Fruit fly (Drosophila melanogaster) S2 (cell line): ENCODE measurements around the gene CG5860.
"Not testable (repeated sequence)": the region's sequence is repeated elsewhere in the genome, so short reads cannot be mapped to it uniquely, and the experiment has no call there.

ENCODE experiments used
- CG8478 ChIP-seq: fragments of >200 bp; optimal IDR thresholded peaks from 2 replicates; lab custom pipeline; 2018
- CTCF ChIP-seq, 2 experiments: fragments of >200 bp; optimal IDR thresholded peaks; 2 replicates each; lab custom pipeline; 2018

Gene CG5860

DNA sequence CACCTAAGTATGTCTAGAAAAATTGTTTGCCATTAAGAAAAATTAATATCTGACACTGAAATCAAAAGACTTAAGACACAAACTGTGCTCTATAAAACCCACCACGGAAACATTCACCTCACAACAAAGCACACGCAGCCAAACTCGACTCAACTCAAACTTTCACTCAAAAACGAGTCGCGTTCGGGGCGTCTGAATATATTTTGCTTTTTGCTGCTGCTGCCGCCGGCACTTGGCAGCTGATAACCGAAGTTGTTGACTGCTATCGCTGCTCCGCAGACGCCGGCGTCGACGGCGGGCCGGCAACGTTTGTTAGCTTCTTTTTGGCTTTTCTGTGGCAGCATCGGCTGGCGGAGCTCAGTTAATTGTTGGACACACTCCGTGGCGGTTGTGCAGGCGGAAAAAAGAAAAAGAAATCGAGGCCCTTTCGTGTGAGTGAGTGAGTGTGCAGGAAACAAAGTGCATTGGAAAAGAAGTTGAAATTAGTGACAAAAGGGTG lies 16.0 kb downstream of the CG5860 start, which contains the start of gene cysu:
Gene cysu (plus strand): TSS at position 352 of the 499 bp plus-strand sequence.
- no peak for TF ChIP-seq CG8478 (lab: Kevin White, UChicago)
- no peak for TF ChIP-seq CTCF (optimal IDR thresholded peaks at IDR 0.05; lab: Kevin White, UChicago)

DNA sequence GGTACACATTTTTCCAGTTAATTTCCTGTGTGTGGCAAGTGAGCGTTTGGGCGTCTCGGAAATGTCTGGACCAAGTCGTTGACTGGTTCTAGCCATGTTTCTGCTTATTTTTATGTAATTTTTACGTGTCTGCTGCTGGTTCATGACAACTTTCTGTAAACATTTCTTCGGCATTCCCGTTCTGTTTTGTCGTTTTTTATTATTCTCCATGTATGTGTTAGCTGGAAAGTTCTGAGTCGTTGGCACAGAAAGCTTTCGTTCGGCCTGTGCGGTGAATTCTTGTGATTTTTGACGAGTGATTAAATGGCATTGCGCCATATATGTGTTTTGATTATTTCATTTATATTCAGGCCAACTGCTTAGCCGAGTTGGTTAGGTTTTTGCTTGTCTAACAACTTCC lies 16.8 kb downstream of the CG5860 start:
- TF ChIP-seq CTCF (optimal IDR thresholded peaks at IDR 0.05; lab: Kevin White, UChicago) = no peak
- no peak for TF ChIP-seq CG8478 (lab: Kevin White, UChicago)

DNA sequence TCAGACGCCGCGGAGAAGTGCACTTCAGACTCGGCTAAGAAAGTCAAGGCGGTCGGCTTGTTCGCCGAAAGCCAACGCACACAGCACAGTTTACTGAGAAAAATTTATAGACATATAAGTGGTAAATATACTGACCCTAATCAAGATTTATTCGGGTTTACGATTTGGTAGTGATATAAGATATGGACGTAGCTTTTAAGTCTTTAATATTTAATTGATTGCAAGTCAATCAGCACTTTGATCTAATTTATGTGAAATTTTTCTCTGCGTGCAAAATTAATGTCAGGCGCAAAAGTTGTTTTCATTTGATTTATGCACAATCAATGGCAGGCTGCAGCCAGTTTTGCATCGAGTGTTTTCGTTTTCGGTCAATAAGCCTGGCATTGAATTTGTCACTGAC lies 21.1 kb downstream of the CG5860 start:
- TF ChIP-seq CTCF (optimal IDR thresholded peaks at IDR 0.05; lab: Kevin White, UChicago) (no peak), CG8478 (lab: Kevin White, UChicago) (no peak)

DNA sequence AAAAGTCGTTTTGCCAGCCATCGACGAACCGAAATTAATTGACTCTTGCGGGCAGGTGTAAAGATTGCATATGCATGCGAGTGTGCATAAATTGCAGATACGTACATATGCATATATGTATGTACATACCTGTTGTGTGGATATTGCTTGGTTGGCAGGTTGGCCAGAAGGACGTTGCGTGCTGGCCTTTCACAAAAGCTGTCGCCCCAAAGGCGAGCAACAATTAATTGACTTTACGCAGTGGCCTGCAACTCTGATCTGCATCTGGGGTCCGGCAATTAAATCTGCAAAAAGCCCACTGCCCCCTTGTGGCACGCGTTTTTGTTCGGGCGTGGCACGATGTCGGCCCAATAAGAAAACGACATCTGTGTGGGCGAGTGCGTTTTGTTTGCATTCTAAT lies 23.7 kb downstream of the CG5860 start:
- TF ChIP-seq CTCF (optimal IDR thresholded peaks at IDR 0.05; lab: Kevin White, UChicago) (no peak), CG8478 (lab: Kevin White, UChicago) (no peak)

DNA sequence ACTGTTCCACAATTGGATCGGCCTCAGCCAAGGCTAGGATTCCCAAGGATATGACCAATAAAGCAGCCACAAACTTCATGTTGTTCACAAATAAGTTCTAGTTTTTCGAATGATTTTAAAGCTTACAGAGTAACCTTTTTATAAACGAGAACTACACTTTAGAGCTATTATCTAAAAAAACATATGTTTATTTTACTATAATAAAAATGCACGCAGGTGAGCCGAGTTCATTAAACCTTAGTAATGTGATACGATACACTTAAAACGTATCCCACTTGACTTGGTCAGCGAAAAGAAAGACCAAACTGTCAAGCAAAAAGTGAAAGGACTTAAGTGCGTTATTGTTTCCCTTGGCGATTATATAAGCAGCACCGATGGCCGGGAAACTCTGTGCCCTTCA lies 24.9 kb downstream of the CG5860 start, which contains the start of gene CG44090:
Gene CG44090 (minus strand): TSS at position 101 of the 400 bp plus-strand sequence.
- TF ChIP-seq CG8478 (lab: Kevin White, UChicago) (no peak), CTCF (optimal IDR thresholded peaks at IDR 0.05; lab: Kevin White, UChicago) (no peak)

DNA sequence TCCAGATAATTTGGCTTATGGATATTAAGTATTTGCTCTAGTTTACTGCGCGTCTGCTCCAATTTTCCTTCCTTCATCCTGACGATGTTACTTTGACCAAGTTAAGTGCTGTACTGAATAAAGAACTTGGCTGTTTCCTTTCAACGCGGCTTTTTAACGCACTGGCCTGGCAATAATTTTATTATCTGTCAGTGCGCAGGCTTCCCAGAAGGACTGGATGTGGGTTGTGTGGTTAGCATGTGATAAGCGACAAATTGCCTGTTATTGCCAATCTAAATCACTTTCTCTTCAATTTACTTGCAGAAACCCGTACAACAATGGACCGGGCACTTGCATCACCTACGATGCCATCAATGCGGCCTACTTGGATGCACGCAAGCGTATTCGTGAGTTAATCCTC lies 31.2 kb downstream of the CG5860 start, which contains the start of gene CG14331:
Gene CG14331 (minus strand): TSS at position 101 of the 400 bp plus-strand sequence.
- TF ChIP-seq CTCF (optimal IDR thresholded peaks at IDR 0.05; lab: Kevin White, UChicago) = no peak
- TF ChIP-seq CG8478 (lab: Kevin White, UChicago) = no peak

DNA sequence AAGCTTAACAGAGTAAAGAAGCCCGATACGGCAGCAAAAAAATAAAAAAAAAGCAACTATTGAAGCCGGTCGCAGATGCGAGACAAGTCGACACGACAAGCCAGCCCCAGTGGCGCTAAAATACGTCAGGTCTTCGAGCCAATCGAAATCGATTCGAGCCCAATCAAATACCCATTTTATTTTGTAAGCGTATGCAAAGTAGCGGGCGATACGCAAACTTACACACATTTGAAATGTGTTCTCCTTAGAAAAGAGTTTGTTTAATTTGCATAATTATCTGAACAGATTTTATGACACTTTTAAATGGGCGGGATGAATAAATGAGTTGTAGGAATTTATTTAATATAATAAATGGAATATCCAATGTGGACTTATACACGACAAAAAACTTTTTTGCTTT lies 38.2 kb downstream of the CG5860 start:
- TF ChIP-seq CG8478 (lab: Kevin White, UChicago) = no peak
- TF ChIP-seq CTCF (optimal IDR thresholded peaks at IDR 0.05; lab: Kevin White, UChicago) = no peak

DNA sequence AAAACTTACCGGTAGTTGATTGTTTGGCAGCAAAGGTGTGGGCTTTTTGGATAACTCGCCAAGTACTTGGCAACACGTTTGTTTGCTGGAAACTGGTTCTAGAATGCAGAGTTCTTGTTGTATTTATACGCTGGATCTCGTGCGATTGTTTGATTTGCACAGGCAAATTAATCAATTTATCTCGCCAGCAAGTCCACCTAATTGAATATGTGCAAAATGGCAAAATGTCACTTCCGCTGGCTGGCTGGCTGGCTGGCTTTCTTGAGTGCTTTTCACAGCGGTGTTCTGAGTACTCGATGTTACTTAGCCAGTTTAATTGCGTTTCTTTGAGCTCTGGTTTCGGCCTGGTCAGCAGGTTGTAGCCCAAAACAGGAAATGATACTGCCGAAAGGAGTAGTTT lies 39.3 kb downstream of the CG5860 start, which contains the start of gene Eh:
Gene Eh (minus strand): TSS at position 101 of the 400 bp plus-strand sequence.
- TF ChIP-seq CTCF (optimal IDR thresholded peaks at IDR 0.05; lab: Kevin White, UChicago) (no peak), CG8478 (lab: Kevin White, UChicago) (no peak)

DNA sequence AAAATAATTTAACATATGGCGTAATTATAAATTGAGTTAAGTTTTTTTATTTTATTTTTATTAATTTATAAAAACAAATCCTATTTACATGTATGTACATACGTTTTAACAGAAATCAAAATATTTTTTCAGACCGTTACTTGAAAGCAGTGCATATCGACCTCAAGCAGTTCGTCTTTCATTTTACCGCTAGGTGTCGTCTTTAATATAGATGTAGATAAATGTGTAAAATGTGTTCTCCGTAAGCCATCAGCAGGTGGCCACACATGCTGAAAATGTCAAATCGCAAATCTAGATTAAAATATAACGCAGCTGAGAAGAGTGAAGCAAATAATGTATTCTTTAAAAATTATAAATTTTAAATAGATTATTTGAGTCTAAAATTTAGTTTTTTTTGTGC lies 40.0 kb downstream of the CG5860 start:
- TF ChIP-seq CTCF (optimal IDR thresholded peaks at IDR 0.05; lab: Kevin White, UChicago) = peak; percentile 84 to 91
- no peak for TF ChIP-seq CG8478 (lab: Kevin White, UChicago)

DNA sequence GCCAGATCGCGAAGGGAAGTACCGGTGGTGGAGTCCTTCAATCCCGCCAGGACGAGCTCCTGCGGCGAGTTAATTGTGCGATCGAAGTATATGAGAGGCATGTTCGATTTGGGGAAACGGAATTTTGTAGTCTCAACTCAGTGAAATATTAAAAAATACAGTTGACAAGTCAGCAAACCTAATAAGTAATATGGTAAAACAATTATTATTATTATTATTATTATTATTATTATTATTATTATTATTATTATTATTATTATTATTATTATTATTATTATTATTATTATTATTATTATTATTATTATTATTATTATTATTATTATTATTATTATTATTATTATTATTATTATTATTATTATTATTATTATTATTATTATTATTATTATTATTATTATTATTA lies 47.3 kb downstream of the CG5860 start, which contains the start of gene CG14330:
Gene CG14330 (minus strand): TSS at position 101 of the 400 bp plus-strand sequence.
- TF ChIP-seq CG8478 (lab: Kevin White, UChicago); CTCF (optimal IDR thresholded peaks at IDR 0.05; lab: Kevin White, UChicago): not testable (repeated sequence)
